Worm (Caenorhabditis elegans) whole organism, mixed stage, embryonic: ENCODE results near the gene Y12A6A.1.
A peak's percentile ranks its signal among the peaks of the same experiment; 100 is the strongest.

Source experiments
- M03D4.4 ChIP-seq: sonication (generic microtip); optimal IDR thresholded peaks from 2 replicates; lab custom pipeline; 2017; ENCODE audit warnings: mild to moderate bottlenecking, missing genetic modification characterization, missing compliant biosample characterization
- bed-3 ChIP-seq: fragments of 200-800 bp; sonication (Bioruptor generic); optimal IDR thresholded peaks from 3 replicates; lab custom pipeline; 2018; ENCODE audit warnings: mild to moderate bottlenecking, missing genetic modification characterization, moderate library complexity, missing compliant biosample characterization
- blmp-1 ChIP-seq: fragments of 150-350 bp; optimal IDR thresholded peaks from 2 replicates; lab custom pipeline; 2014; ENCODE audit warnings: missing biosample characterization, missing genetic modification characterization
- ceh-39 ChIP-seq: fragments of 150-350 bp; optimal IDR thresholded peaks from 2 replicates; lab custom pipeline; 2014; ENCODE audit warnings: missing biosample characterization, missing genetic modification characterization
- ceh-43 ChIP-seq: fragments of 200-800 bp; sonication (Bioruptor generic); optimal IDR thresholded peaks from 2 replicates; lab custom pipeline; 2018; ENCODE audit warnings: mild to moderate bottlenecking, missing genetic modification characterization, moderate library complexity, missing compliant biosample characterization
- ces-1 ChIP-seq: fragments of 150-350 bp; optimal IDR thresholded peaks from 2 replicates; lab custom pipeline; 2014; ENCODE audit warnings: missing biosample characterization, missing genetic modification reagents, missing genetic modification characterization
- cnd-1 ChIP-seq: fragments of 200-800 bp; sonication (Bioruptor generic); optimal IDR thresholded peaks from 2 replicates; lab custom pipeline; 2018; ENCODE audit warnings: mild to moderate bottlenecking, missing genetic modification characterization, missing compliant biosample characterization
- elt-1 ChIP-seq: sonication (generic microtip); optimal IDR thresholded peaks from 2 replicates; lab custom pipeline; 2017; ENCODE audit warnings: missing genetic modification characterization, mild to moderate bottlenecking, missing compliant biosample characterization, antibody characterized with exemption, moderate library complexity, borderline replicate concordance; ENCODE audit not compliant: insufficient read depth
- elt-3 ChIP-seq: fragments of 150-350 bp; optimal IDR thresholded peaks from 2 replicates; lab custom pipeline; 2014; ENCODE audit warnings: missing biosample characterization, missing genetic modification characterization
- flh-1 ChIP-seq: fragments of 200-800 bp; sonication (Bioruptor generic); optimal IDR thresholded peaks from 2 replicates; lab custom pipeline; 2018; ENCODE audit warnings: mild to moderate bottlenecking, missing genetic modification characterization, moderate library complexity, missing compliant biosample characterization
- ham-2 ChIP-seq: fragments of 200-800 bp; sonication (Bioruptor generic); optimal IDR thresholded peaks from 2 replicates; lab custom pipeline; 2018; ENCODE audit warnings: mild to moderate bottlenecking, missing genetic modification characterization, missing compliant biosample characterization
- hlh-1 ChIP-seq: fragments of 150-350 bp; optimal IDR thresholded peaks from 2 replicates; lab custom pipeline; 2014; ENCODE audit warnings: missing biosample characterization, missing genetic modification reagents, missing genetic modification characterization
- lin-13 ChIP-seq: fragments of 150-350 bp; optimal IDR thresholded peaks from 2 replicates; lab custom pipeline; 2014; ENCODE audit warnings: missing biosample characterization, missing genetic modification characterization
- lin-32 ChIP-seq: fragments of 200-800 bp; sonication (Bioruptor generic); optimal IDR thresholded peaks from 2 replicates; lab custom pipeline; 2018; ENCODE audit warnings: mild to moderate bottlenecking, missing genetic modification characterization, missing compliant biosample characterization
- mab-5 ChIP-seq: fragments of 150-350 bp; optimal IDR thresholded peaks from 2 replicates; lab custom pipeline; 2014; ENCODE audit warnings: missing biosample characterization, missing genetic modification characterization
- mep-1 ChIP-seq: fragments of 150-350 bp; optimal IDR thresholded peaks from 2 replicates; lab custom pipeline; 2017; ENCODE audit warnings: missing biosample characterization, missing genetic modification reagents, missing genetic modification characterization, inconsistent platforms
- mls-2 ChIP-seq: sonication (generic microtip); optimal IDR thresholded peaks from 2 replicates; lab custom pipeline; 2016; ENCODE audit warnings: mild to moderate bottlenecking, missing genetic modification characterization, moderate library complexity, missing compliant biosample characterization
- nhr-12 ChIP-seq: fragments of 150-350 bp; optimal IDR thresholded peaks from 2 replicates; lab custom pipeline; 2014; ENCODE audit warnings: missing biosample characterization, missing genetic modification characterization
- nhr-2 ChIP-seq: fragments of 150-350 bp; optimal IDR thresholded peaks from 2 replicates; lab custom pipeline; 2014; ENCODE audit warnings: missing biosample characterization, missing genetic modification characterization
- nhr-237 ChIP-seq: fragments of 150-350 bp; optimal IDR thresholded peaks from 2 replicates; lab custom pipeline; 2014; ENCODE audit warnings: missing biosample characterization, missing genetic modification characterization
- nhr-28 ChIP-seq: fragments of 150-350 bp; optimal IDR thresholded peaks from 2 replicates; lab custom pipeline; 2014; ENCODE audit warnings: missing biosample characterization, missing genetic modification characterization
- nhr-76 ChIP-seq: sonication (generic microtip); optimal IDR thresholded peaks from 2 replicates; lab custom pipeline; 2017; ENCODE audit warnings: missing biosample characterization, missing genetic modification characterization
- sem-2 ChIP-seq: fragments of 200-800 bp; sonication (Bioruptor generic); optimal IDR thresholded peaks from 2 replicates; lab custom pipeline; 2018; ENCODE audit warnings: mild to moderate bottlenecking, missing genetic modification characterization, missing compliant biosample characterization
- snpc-4 ChIP-seq: fragments of 150-350 bp; optimal IDR thresholded peaks from 2 replicates; lab custom pipeline; 2014; ENCODE audit warnings: missing biosample characterization, missing genetic modification characterization
- sptf-1 ChIP-seq: sonication (generic microtip); optimal IDR thresholded peaks from 2 replicates; lab custom pipeline; 2017; ENCODE audit warnings: mild to moderate bottlenecking, missing genetic modification characterization, moderate library complexity, missing compliant biosample characterization
- tbx-8 ChIP-seq: fragments of 200-800 bp; sonication (Bioruptor generic); optimal IDR thresholded peaks from 2 replicates; lab custom pipeline; 2018; ENCODE audit warnings: mild to moderate bottlenecking, missing genetic modification characterization, moderate library complexity, missing compliant biosample characterization
- unc-120 ChIP-seq: sonication (generic microtip); optimal IDR thresholded peaks from 2 replicates; lab custom pipeline; 2017; ENCODE audit warnings: missing genetic modification characterization, missing compliant biosample characterization; ENCODE audit not compliant: poor library complexity, severe bottlenecking
- unc-39 ChIP-seq: fragments of 150-350 bp; optimal IDR thresholded peaks from 2 replicates; lab custom pipeline; 2014; ENCODE audit warnings: missing biosample characterization, missing genetic modification characterization
- unc-62 ChIP-seq: fragments of 150-350 bp; optimal IDR thresholded peaks from 2 replicates; lab custom pipeline; 2014; ENCODE audit warnings: missing biosample characterization, missing genetic modification reagents, missing genetic modification characterization
- zip-8 ChIP-seq: fragments of 150-350 bp; optimal IDR thresholded peaks from 2 replicates; lab custom pipeline; 2014; ENCODE audit warnings: missing biosample characterization, missing genetic modification characterization
- ztf-11 ChIP-seq: fragments of 150-350 bp; optimal IDR thresholded peaks from 2 replicates; lab custom pipeline; 2014; ENCODE audit warnings: missing biosample characterization, missing genetic modification characterization

The Y12A6A.1 gene

ce11 chrX:13647305-13647704 lies 25.8 kb upstream of the Y12A6A.1 start, which contains the start of gene C40C9.3:
TSS of gene C40C9.3 (plus strand) at chrX:13647605.
- TF ChIP-seq unc-62 (no peak), ham-2 (GFP tag; lab: Kevin White, UChicago) (no peak), ceh-43 (GFP tag; lab: Kevin White, UChicago) (no peak), tbx-8 (GFP tag; lab: Kevin White, UChicago) (no peak), nhr-237 (no peak), bed-3 (GFP tag; lab: Kevin White, UChicago) (no peak), mep-1 (tag; lab: Kevin White, UChicago) (no peak), cnd-1 (tag; lab: Kevin White, UChicago) (no peak), elt-3 (tag; lab: Kevin White, UChicago) (no peak), zip-8 (tag; lab: Kevin White, UChicago) (no peak), ces-1 (GFP tag; lab: Kevin White, UChicago) (no peak), lin-13 (no peak), sptf-1 (tag; lab: Kevin White, UChicago) (no peak), nhr-2 (tag; lab: Kevin White, UChicago) (no peak), M03D4.4 (tag; lab: Kevin White, UChicago) (no peak), sem-2 (GFP tag; lab: Kevin White, UChicago) (no peak), elt-1 (no peak), ceh-39 (tag; lab: Kevin White, UChicago) (no peak), flh-1 (GFP tag; lab: Kevin White, UChicago) (no peak)

- TF ChIP-seq zip-8 (tag; lab: Kevin White, UChicago) (no peak), hlh-1 (tag; lab: Kevin White, UChicago) (no peak), mls-2 (tag; lab: Kevin White, UChicago) (no peak), unc-39 (tag; lab: Kevin White, UChicago) (no peak), lin-13 (no peak), ham-2 (GFP tag; lab: Kevin White, UChicago) (no peak), bed-3 (GFP tag; lab: Kevin White, UChicago) (no peak), cnd-1 (tag; lab: Kevin White, UChicago) (no peak), elt-3 (tag; lab: Kevin White, UChicago) (no peak), ceh-39 (tag; lab: Kevin White, UChicago) (no peak), ztf-11 (tag; lab: Kevin White, UChicago) (no peak), nhr-76 (no peak), sptf-1 (tag; lab: Kevin White, UChicago) (no peak), nhr-28 (tag; lab: Kevin White, UChicago) (no peak), M03D4.4 (tag; lab: Kevin White, UChicago) (no peak), mep-1 (tag; lab: Kevin White, UChicago) (no peak), blmp-1 (tag; lab: Kevin White, UChicago) (no peak), snpc-4 (tag; lab: Kevin White, UChicago) (no peak)
- TF ChIP-seq, all 35 proteins: peak for 0
Observed at ce11 chrX:13646798-13647197, 25.3 kb upstream of the Y12A6A.1 start, which contains the start of gene acr-9. TSS of gene acr-9 (minus strand) at chrX:13646898.

ce11 chrX:13644884-13645283 lies 23.4 kb upstream of the Y12A6A.1 start:
- no peak for TF ChIP-seq unc-120

- TF ChIP-seq lin-32 (GFP tag; lab: Kevin White, UChicago) (no peak), ces-1 (GFP tag; lab: Kevin White, UChicago) (peak; percentile 20)
Observed at ce11 chrX:13639577-13639976, 18.0 kb upstream of the Y12A6A.1 start, which contains the start of gene twk-20. TSS of gene twk-20 (plus strand) at chrX:13639877.

ce11 chrX:13638351-13638958 lies 16.9 kb upstream of the Y12A6A.1 start:
- TF ChIP-seq unc-62 (peak; percentile 28), hlh-1 (tag; lab: Kevin White, UChicago) (peak; percentile 45), lin-13 (no peak), mab-5 (tag; lab: Kevin White, UChicago) (no peak), nhr-12 (no peak), unc-120 (peak; percentile 84)
